Worm (Caenorhabditis elegans) whole organism, mixed stage, embryonic: ENCODE data around the gene F12A10.1.

Experiments used
- bed-3 ChIP-seq: fragments of 200-800 bp; sonication (Bioruptor generic); optimal IDR thresholded peaks from 3 replicates; lab custom pipeline; 2018; ENCODE audit warnings: mild to moderate bottlenecking, missing genetic modification characterization, moderate library complexity, missing compliant biosample characterization
- ceh-39 ChIP-seq: fragments of 150-350 bp; optimal IDR thresholded peaks from 2 replicates; lab custom pipeline; 2014; ENCODE audit warnings: missing biosample characterization, missing genetic modification characterization
- ceh-83 ChIP-seq: fragments of 200-800 bp; sonication (Bioruptor generic); optimal IDR thresholded peaks from 2 replicates; lab custom pipeline; 2018; ENCODE audit warnings: mild to moderate bottlenecking, missing genetic modification characterization, missing compliant biosample characterization
- elt-1 ChIP-seq: sonication (generic microtip); optimal IDR thresholded peaks from 2 replicates; lab custom pipeline; 2017; ENCODE audit warnings: missing genetic modification characterization, mild to moderate bottlenecking, missing compliant biosample characterization, antibody characterized with exemption, moderate library complexity, borderline replicate concordance; ENCODE audit not compliant: insufficient read depth
- elt-3 ChIP-seq: fragments of 150-350 bp; optimal IDR thresholded peaks from 2 replicates; lab custom pipeline; 2014; ENCODE audit warnings: missing biosample characterization, missing genetic modification characterization
- flh-1 ChIP-seq: fragments of 200-800 bp; sonication (Bioruptor generic); optimal IDR thresholded peaks from 2 replicates; lab custom pipeline; 2018; ENCODE audit warnings: mild to moderate bottlenecking, missing genetic modification characterization, moderate library complexity, missing compliant biosample characterization
- lin-13 ChIP-seq: fragments of 150-350 bp; optimal IDR thresholded peaks from 2 replicates; lab custom pipeline; 2014; ENCODE audit warnings: missing biosample characterization, missing genetic modification characterization
- mep-1 ChIP-seq: fragments of 150-350 bp; optimal IDR thresholded peaks from 2 replicates; lab custom pipeline; 2017; ENCODE audit warnings: missing biosample characterization, missing genetic modification reagents, missing genetic modification characterization, inconsistent platforms
- nhr-12 ChIP-seq: fragments of 150-350 bp; optimal IDR thresholded peaks from 2 replicates; lab custom pipeline; 2014; ENCODE audit warnings: missing biosample characterization, missing genetic modification characterization
- snpc-4 ChIP-seq: fragments of 150-350 bp; optimal IDR thresholded peaks from 2 replicates; lab custom pipeline; 2014; ENCODE audit warnings: missing biosample characterization, missing genetic modification characterization
- unc-62 ChIP-seq: fragments of 150-350 bp; optimal IDR thresholded peaks from 2 replicates; lab custom pipeline; 2014; ENCODE audit warnings: missing biosample characterization, missing genetic modification reagents, missing genetic modification characterization
- ztf-11 ChIP-seq: fragments of 150-350 bp; optimal IDR thresholded peaks from 2 replicates; lab custom pipeline; 2014; ENCODE audit warnings: missing biosample characterization, missing genetic modification characterization

DNA sequence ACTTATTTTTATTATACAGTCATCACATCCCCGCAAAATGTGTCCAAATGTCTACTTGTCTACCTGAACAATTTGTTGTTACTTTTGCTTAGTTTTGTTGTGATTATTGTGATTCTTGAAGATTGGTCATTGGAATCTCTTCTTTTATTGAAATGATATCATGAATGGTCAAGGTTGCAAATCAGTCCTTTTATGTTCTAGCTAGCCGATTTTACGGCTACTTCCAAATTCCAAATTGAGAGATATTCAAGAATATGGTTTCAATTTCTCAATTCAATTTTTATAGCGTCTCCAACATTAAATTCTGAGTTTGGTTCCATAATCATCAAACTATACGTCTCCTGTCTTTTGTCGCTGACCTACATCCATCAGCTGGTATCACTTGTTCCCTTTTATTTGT, 45.1 kb upstream of the F12A10.1 start:
- TF ChIP-seq nhr-12 (tag; lab: Kevin White, UChicago) (no peak), flh-1 (GFP tag; lab: Kevin White, UChicago) (no peak), unc-62 (no peak), elt-1 (no peak), mep-1 (no peak), bed-3 (no peak), ztf-11 (tag; lab: Kevin White, UChicago) (no peak), ceh-83 (GFP tag; lab: Kevin White, UChicago) (no peak), snpc-4 (tag; lab: Kevin White, UChicago) (no peak), ceh-39 (tag; lab: Kevin White, UChicago) (no peak), lin-13 (tag; lab: Kevin White, UChicago) (no peak), elt-3 (tag; lab: Kevin White, UChicago) (no peak)
